Fruit fly (Drosophila melanogaster) whole organism, adult: ENCODE measurements around the gene CG14662.

Experiments
- CG14711 ChIP-seq: fragments of 200-800 bp; sonication (Bioruptor generic); optimal IDR thresholded peaks from 2 replicates; lab custom pipeline; 2018; ENCODE audit warnings: missing biosample characterization, mild to moderate bottlenecking, missing genetic modification characterization, moderate library complexity
- CG1620 ChIP-seq: fragments of 200-800 bp; sonication (Bioruptor generic); optimal IDR thresholded peaks from 2 replicates; lab custom pipeline; 2016; ENCODE audit warnings: missing biosample characterization, missing genetic modification characterization
- CG33017 ChIP-seq: fragments of 200-800 bp; sonication (Bioruptor generic); optimal IDR thresholded peaks from 2 replicates; lab custom pipeline; 2018; ENCODE audit warnings: missing biosample characterization, mild to moderate bottlenecking, missing genetic modification characterization, moderate library complexity
- CG5204 ChIP-seq: fragments of 200-800 bp; sonication (Bioruptor generic); optimal IDR thresholded peaks from 2 replicates; lab custom pipeline; 2016; ENCODE audit warnings: missing biosample characterization, missing genetic modification characterization
- CG7045 ChIP-seq: fragments of 200-800 bp; sonication (Bioruptor generic); optimal IDR thresholded peaks from 2 replicates; lab custom pipeline; 2017; ENCODE audit warnings: missing biosample characterization, mild to moderate bottlenecking, missing genetic modification characterization
- CG7101 ChIP-seq: fragments of 200-800 bp; sonication (Bioruptor generic); optimal IDR thresholded peaks from 2 replicates; lab custom pipeline; 2018; ENCODE audit warnings: missing biosample characterization, mild to moderate bottlenecking, missing genetic modification characterization, moderate library complexity
- cic ChIP-seq: fragments of 200-800 bp; sonication (Bioruptor generic); optimal IDR thresholded peaks from 2 replicates; lab custom pipeline; 2017; ENCODE audit warnings: missing biosample characterization, mild to moderate bottlenecking, missing genetic modification characterization, moderate library complexity
- cnc ChIP-seq, 2 experiments: fragments of >200 bp; optimal IDR thresholded peaks; 2 replicates each; lab custom pipeline; 2017
- kay ChIP-seq: fragments of 200-800 bp; sonication (Bioruptor generic); peaks from one replicate; lab custom pipeline; 2016; ENCODE audit warnings: missing biosample characterization, missing genetic modification characterization, borderline replicate concordance
- ovo ChIP-seq: fragments of 200-800 bp; sonication (Bioruptor generic); optimal IDR thresholded peaks from 2 replicates; lab custom pipeline; 2016; ENCODE audit warnings: missing biosample characterization, missing genetic modification characterization
- tj ChIP-seq: fragments of 200-800 bp; sonication (Bioruptor generic); optimal IDR thresholded peaks from 3 replicates; lab custom pipeline; 2017; ENCODE audit warnings: missing biosample characterization, mild to moderate bottlenecking, missing genetic modification characterization, moderate library complexity
- toe ChIP-seq: fragments of 200-800 bp; sonication (Bioruptor generic); optimal IDR thresholded peaks from 2 replicates; lab custom pipeline; 2016; ENCODE audit warnings: missing biosample characterization, missing genetic modification characterization

dm6 chr3R:4997399-4998203, 13.6 kb upstream of the CG14662 start:
- TF ChIP-seq toe (GFP tag; lab: Kevin White, UChicago) (no peak), kay (GFP tag; lab: Kevin White, UChicago) (no peak), CG7101 (tag; lab: Kevin White, UChicago) (peak; percentile 20), cnc (optimal IDR thresholded peaks at IDR 0.05; lab: Kevin White, UChicago) (no peak), ovo (GFP tag; lab: Kevin White, UChicago) (no peak), CG1620 (GFP tag; lab: Kevin White, UChicago) (no peak), tj (GFP tag; lab: Kevin White, UChicago) (peak; percentile 93), CG33017 (tag; lab: Kevin White, UChicago) (no peak), CG5204 (GFP tag; lab: Kevin White, UChicago) (no peak), CG7045 (GFP tag; lab: Kevin White, UChicago) (no peak), CG14711 (tag; lab: Kevin White, UChicago) (peak; percentile 37), cic (GFP tag; lab: Kevin White, UChicago) (no peak)
